Worm (Caenorhabditis elegans) whole organism, midembryonic: Measurements from ENCODE around the gene fbxb-61.
"Not testable (repeated sequence)": the region's sequence is repeated elsewhere in the genome, so short reads cannot be mapped to it uniquely, and the experiment has no call there.

Experiments used
- med-1 ChIP-seq: sonication (generic microtip); optimal IDR thresholded peaks from 2 replicates; lab custom pipeline; 2017; ENCODE audit warnings: missing genetic modification characterization, mild to moderate bottlenecking, missing compliant biosample characterization, antibody characterized with exemption, missing genetic modification reagents; ENCODE audit not compliant: insufficient read depth
- ref-1 ChIP-seq: fragments of 200-800 bp; sonication (Bioruptor generic); conservative IDR thresholded peaks from 2 replicates; pipeline ENCODE4 v1.3.6; 2022; ENCODE audit warnings: missing genetic modification reagents, missing genetic modification characterization, missing compliant biosample characterization
- tab-1 ChIP-seq: fragments of 200-800 bp; sonication (Bioruptor generic); IDR thresholded peaks from 2 replicates; pipeline ENCODE4 v1.3.6; 2022; ENCODE audit warnings: missing genetic modification characterization, missing compliant biosample characterization
- ztf-23 ChIP-seq: fragments of 200-800 bp; sonication (Bioruptor generic); IDR thresholded peaks from 2 replicates; pipeline ENCODE4 v1.3.6; 2022; ENCODE audit warnings: missing genetic modification reagents, missing genetic modification characterization, missing compliant biosample characterization

DNA sequence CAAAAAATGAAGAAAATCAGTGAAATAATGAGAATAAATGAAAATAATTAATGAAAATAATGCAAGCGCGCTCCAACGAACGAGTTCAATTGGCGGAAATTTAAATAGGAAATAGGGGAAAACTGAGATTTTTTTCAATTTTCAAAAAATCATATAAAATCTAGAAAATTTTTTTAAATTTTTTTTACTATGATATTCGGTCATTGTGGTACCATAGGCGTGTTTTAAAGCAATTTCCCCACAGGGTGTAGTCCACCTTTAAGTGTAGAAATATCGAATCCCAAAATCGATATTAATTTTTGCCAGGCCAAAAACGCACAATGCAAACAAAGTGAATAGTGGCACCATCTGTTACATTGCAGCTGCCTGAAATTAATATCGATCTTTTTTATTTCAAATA lies 39.8 kb upstream of the fbxb-61 start, which contains the start of gene F21D9.1:
- TF ChIP-seq ref-1 (GFP tag; lab: Robert Waterston, UW); med-1 (GFP tag; lab: Kevin White, UChicago); tab-1 (GFP tag; lab: Robert Waterston, UW); ztf-23 (GFP tag; lab: Robert Waterston, UW): not testable (repeated sequence)
